Worm (Caenorhabditis elegans) whole organism, young adult: Measurements from ENCODE around the gene gcy-12.

Experiments used
- F22D6.2 ChIP-seq: sonication (generic microtip); optimal IDR thresholded peaks from 2 replicates; lab custom pipeline; 2016; ENCODE audit warnings: mild to moderate bottlenecking, missing genetic modification characterization, missing compliant biosample characterization
- ama-1 ChIP-seq, 3 experiments: fragments of 150-350 bp in 1 of 3; sonication (generic microtip) in 2 of 3; optimal IDR thresholded peaks; 2 replicates each; lab custom pipeline; 2014 to 2018; ENCODE audit warnings: missing biosample characterization in 2 of 3, missing genetic modification characterization in 2 of 3, missing genetic modification reagents in 2 of 3
- hlh-12 ChIP-seq: sonication (generic microtip); optimal IDR thresholded peaks from 2 replicates; lab custom pipeline; 2016; ENCODE audit warnings: missing genetic modification characterization, missing compliant biosample characterization
- mes-4 ChIP-seq: sonication (generic microtip); optimal IDR thresholded peaks from 2 replicates; lab custom pipeline; 2016; ENCODE audit warnings: missing genotype, missing genetic modification characterization, missing compliant biosample characterization
- nhr-27 ChIP-seq: fragments of 200-800 bp; sonication (Bioruptor generic); optimal IDR thresholded peaks from 2 replicates; lab custom pipeline; 2018; ENCODE audit warnings: mild to moderate bottlenecking, missing genetic modification characterization, moderate library complexity, missing compliant biosample characterization
- nhr-90 ChIP-seq: sonication (generic microtip); optimal IDR thresholded peaks from 2 replicates; lab custom pipeline; 2016; ENCODE audit warnings: missing genotype, mild to moderate bottlenecking, missing genetic modification characterization, missing compliant biosample characterization
- rcor-1 ChIP-seq: fragments of 200-800 bp; sonication (Bioruptor generic); IDR thresholded peaks from 2 replicates; pipeline ENCODE4 v1.3.6; 2022; ENCODE audit warnings: missing genetic modification reagents, missing genetic modification characterization, missing compliant biosample characterization
- sea-2 ChIP-seq: fragments of 200-800 bp; sonication (Bioruptor generic); IDR thresholded peaks from 2 replicates; pipeline ENCODE4 v1.3.6; 2022; ENCODE audit warnings: missing genetic modification characterization, missing compliant biosample characterization
- ztf-22 ChIP-seq: fragments of 200-800 bp; sonication (Bioruptor generic); optimal IDR thresholded peaks from 2 replicates; lab custom pipeline; 2018; ENCODE audit warnings: mild to moderate bottlenecking, missing genetic modification characterization, moderate library complexity, missing compliant biosample characterization

- no peak for TF ChIP-seq ztf-22 (GFP tag; lab: Kevin White, UChicago)
- no peak for TF ChIP-seq rcor-1 (GFP tag; lab: Robert Waterston, UW)
- no peak for TF ChIP-seq mes-4 (tag; lab: Kevin White, UChicago)
- no peak for TF ChIP-seq F22D6.2 (tag; lab: Kevin White, UChicago)
- no peak for TF ChIP-seq nhr-90 (tag; lab: Kevin White, UChicago)
- TF ChIP-seq nhr-27 (tag; lab: Kevin White, UChicago): no peak
- TF ChIP-seq ama-1 (optimal IDR thresholded peaks at IDR 0.05; lab: Kevin White, UChicago): no peak
- no peak for TF ChIP-seq ama-1 (GFP tag; optimal IDR thresholded peaks at IDR 0.05; lab: Kevin White, UChicago)
- TF ChIP-seq sea-2 (GFP tag; lab: Robert Waterston, UW): no peak
- no peak for TF ChIP-seq hlh-12 (tag; lab: Kevin White, UChicago)
These were observed 5.6 kb upstream of the gcy-12 start for ce11 chrII:5306197-5306596.
